Fruit fly (Drosophila melanogaster): Measurements from ENCODE around the gene Crag.
A peak's percentile ranks its signal among the peaks of the same experiment; 100 is the strongest.

Gene Crag

DNA sequence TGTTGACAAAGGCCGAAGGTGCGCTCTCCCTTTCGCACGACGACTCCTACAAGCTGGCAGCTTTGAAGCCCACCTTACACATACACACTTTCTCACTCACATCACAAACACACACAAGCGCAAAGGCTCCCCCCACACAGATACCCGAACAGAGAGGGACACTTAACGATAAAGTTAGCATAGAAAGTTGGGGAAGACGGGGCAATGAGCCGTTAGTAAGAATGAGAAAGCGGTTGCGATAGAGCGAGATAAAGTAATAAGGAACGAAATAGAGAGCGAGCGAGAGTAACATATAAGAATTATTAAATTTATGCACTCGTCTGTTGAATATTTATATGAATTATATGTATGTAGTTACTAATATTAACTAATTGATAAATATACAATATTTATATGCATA lies 22.8 kb upstream of the Crag start (continued):
- TF ChIP-seq Blimp-1 (GFP tag; optimal IDR thresholded peaks at IDR 0.05), result peak; percentile 11
- TF ChIP-seq CG6765 (GFP tag; optimal IDR thresholded peaks at IDR 0.05), result no peak
- TF ChIP-seq NFAT (GFP tag; IDR thresholded peaks at IDR 0.05), result 0 out of 2 replicates have a peak, but pooled peaks have one; percentile 14
- no peak for TF ChIP-seq CG13424 (tag; optimal IDR thresholded peaks at IDR 0.05)

dm6 chrX:8569639-8570038 lies 22.2 kb upstream of the Crag start:
- TF ChIP-seq Pdp1 (GFP tag; optimal IDR thresholded peaks at IDR 0.05), result peak in 1 of 2 experiments; percentile 93
- TF ChIP-seq salm (tag; optimal IDR thresholded peaks at IDR 0.05), result no peak

dm6 chrX:8570848-8571247 lies 21.0 kb upstream of the Crag start, which contains the start of gene CG12111:
TSS of gene CG12111 (minus strand) at chrX:8570948.
- no peak for TF ChIP-seq CG12391 (tag; optimal IDR thresholded peaks at IDR 0.05)
- TF ChIP-seq vfl (GFP tag; optimal IDR thresholded peaks at IDR 0.05), result no peak
- no peak for TF ChIP-seq Mes4 (GFP tag; optimal IDR thresholded peaks at IDR 0.05)
- TF ChIP-seq fu2 (GFP tag; optimal IDR thresholded peaks at IDR 0.05), result no peak
- TF ChIP-seq Fer1 (GFP tag; optimal IDR thresholded peaks at IDR 0.05), result no peak
- TF ChIP-seq CG9876 (GFP tag; optimal IDR thresholded peaks at IDR 0.05), result no peak

- TF ChIP-seq CG34376 (GFP tag; optimal IDR thresholded peaks at IDR 0.05), result no peak
- TF ChIP-seq Hr78 (GFP tag; optimal IDR thresholded peaks at IDR 0.05), result peak in 1 of 2 experiments; percentile 32
Observed at dm6 chrX:8571936-8572335, 19.9 kb upstream of the Crag start.

- TF ChIP-seq CG2120 (GFP tag; optimal IDR thresholded peaks at IDR 0.05) (no peak), Pdp1 (GFP tag; optimal IDR thresholded peaks at IDR 0.05) (peak in 1 of 2 experiments; percentile 89)
Observed at dm6 chrX:8572939-8573594, 18.8 kb upstream of the Crag start, which contains the start of gene spirit. TSS of gene spirit (minus strand) at chrX:8573593.

dm6 chrX:8573744-8574484 lies 17.9 kb upstream of the Crag start, which contains the start of gene CG12065:
TSS of gene CG12065 (plus strand) at chrX:8574306.
- TF ChIP-seq Fer3 (tag; optimal IDR thresholded peaks at IDR 0.05) (peak; percentile 73), TFAM (GFP tag; optimal IDR thresholded peaks at IDR 0.05) (no peak), ewg (GFP tag; optimal IDR thresholded peaks at IDR 0.05) (no peak), Hey (tag; optimal IDR thresholded peaks at IDR 0.05) (no peak), CkIIα-i1 (GFP tag; IDR thresholded peaks at IDR 0.05) (no peak), CG14965 (GFP tag; optimal IDR thresholded peaks at IDR 0.05; ENCODE audit: borderline replicate concordance) (no peak), Sry-δ (GFP tag; optimal IDR thresholded peaks at IDR 0.05) (no peak), dimm (GFP tag; IDR thresholded peaks at IDR 0.05) (no peak), CG3838 (GFP tag; optimal IDR thresholded peaks at IDR 0.05) (no peak), CG33213 (GFP tag; optimal IDR thresholded peaks at IDR 0.05) (peak; percentile 20), klu (GFP tag; IDR thresholded peaks at IDR 0.05) (no peak), CG32772 (GFP tag; IDR thresholded peaks at IDR 0.05) (no peak), CG10267 (tag; optimal IDR thresholded peaks at IDR 0.05) (peak; percentile 38), ftz-f1 (GFP tag; optimal IDR thresholded peaks at IDR 0.05) (no peak), CG11093 (GFP tag; IDR thresholded peaks at IDR 0.05) (no peak), hb (GFP tag; IDR thresholded peaks at IDR 0.05; ENCODE audit: partially characterized antibody) (no peak), Rfx (GFP tag; IDR thresholded peaks at IDR 0.05) (no peak), CTCF (GFP tag; optimal IDR thresholded peaks at IDR 0.05) (peak; percentile 86), Neu2 (GFP tag; optimal IDR thresholded peaks at IDR 0.05; ENCODE audit: borderline replicate concordance) (no peak), ken (GFP tag; IDR thresholded peaks at IDR 0.05) (no peak), Gsc (GFP tag; IDR thresholded peaks at IDR 0.05) (no peak), luna (GFP tag; optimal IDR thresholded peaks at IDR 0.05) (no peak), cato (GFP tag; optimal IDR thresholded peaks at IDR 0.05; ENCODE audit: borderline replicate concordance) (no peak), Max (GFP tag; optimal IDR thresholded peaks at IDR 0.05) (no peak), CG8290 (GFP tag; optimal IDR thresholded peaks at IDR 0.05) (no peak), CG8290 (tag; optimal IDR thresholded peaks at IDR 0.05) (peak; percentile 14 to 34)

Measured in whole organism, embryonic.